Worm (Caenorhabditis elegans) whole organism, late embryonic: Measurements from ENCODE around the gene gcy-25.
"Not testable (repeated sequence)": the region's sequence is repeated elsewhere in the genome, so short reads cannot be mapped to it uniquely, and the experiment has no call there.

Experiments used
- K02D7.2 ChIP-seq: sonication (generic microtip); optimal IDR thresholded peaks from 2 replicates; lab custom pipeline; 2017; ENCODE audit warnings: mild to moderate bottlenecking, missing genetic modification characterization, missing compliant biosample characterization
- ahr-1 ChIP-seq: sonication (generic microtip); optimal IDR thresholded peaks from 2 replicates; lab custom pipeline; 2016; ENCODE audit warnings: missing genetic modification characterization, missing compliant biosample characterization
- ama-1 ChIP-seq: fragments of 150-350 bp; optimal IDR thresholded peaks from 2 replicates; lab custom pipeline; 2014
- ceh-14 ChIP-seq: sonication (generic microtip); optimal IDR thresholded peaks from 2 replicates; lab custom pipeline; 2016; ENCODE audit warnings: missing genotype, missing genetic modification characterization, missing compliant biosample characterization
- ceh-19 ChIP-seq: fragments of 200-800 bp; sonication (Bioruptor generic); optimal IDR thresholded peaks from 2 replicates; lab custom pipeline; 2018; ENCODE audit warnings: mild to moderate bottlenecking, missing genetic modification characterization, missing compliant biosample characterization
- ceh-24 ChIP-seq: sonication (generic microtip); optimal IDR thresholded peaks from 2 replicates; lab custom pipeline; 2016; ENCODE audit warnings: mild to moderate bottlenecking, missing genetic modification characterization, missing compliant biosample characterization
- ceh-31 ChIP-seq: sonication (generic microtip); optimal IDR thresholded peaks from 2 replicates; lab custom pipeline; 2016; ENCODE audit warnings: missing genetic modification characterization, missing compliant biosample characterization
- ceh-34 ChIP-seq: sonication (generic microtip); optimal IDR thresholded peaks from 2 replicates; lab custom pipeline; 2016; ENCODE audit warnings: mild to moderate bottlenecking, missing genetic modification characterization, missing compliant biosample characterization
- ceh-45 ChIP-seq: fragments of 200-800 bp; sonication (Bioruptor generic); IDR thresholded peaks from 2 replicates; pipeline ENCODE4 v1.3.6; 2022; ENCODE audit warnings: missing genetic modification reagents, missing genetic modification characterization, missing compliant biosample characterization
- ceh-9 ChIP-seq: sonication (generic microtip); optimal IDR thresholded peaks from 2 replicates; lab custom pipeline; 2016; ENCODE audit warnings: mild to moderate bottlenecking, missing genetic modification characterization, inconsistent platforms, missing compliant biosample characterization
- ets-4 ChIP-seq: sonication (generic microtip); optimal IDR thresholded peaks from 2 replicates; lab custom pipeline; 2016; ENCODE audit warnings: missing genetic modification characterization, missing compliant biosample characterization
- eyg-1 ChIP-seq: sonication (generic microtip); optimal IDR thresholded peaks from 2 replicates; lab custom pipeline; 2016; ENCODE audit warnings: missing genotype, missing genetic modification characterization, missing compliant biosample characterization
- fax-1 ChIP-seq: sonication (generic microtip); optimal IDR thresholded peaks from 2 replicates; lab custom pipeline; 2016; ENCODE audit warnings: missing genotype, missing genetic modification characterization, missing compliant biosample characterization
- fkh-6 ChIP-seq: sonication (generic microtip); optimal IDR thresholded peaks from 2 replicates; lab custom pipeline; 2016; ENCODE audit warnings: missing genetic modification characterization, missing compliant biosample characterization
- gmeb-2 ChIP-seq: sonication (generic microtip); optimal IDR thresholded peaks from 2 replicates; lab custom pipeline; 2016; ENCODE audit warnings: missing genetic modification characterization, inconsistent platforms, missing compliant biosample characterization
- hlh-13 ChIP-seq: fragments of 200-800 bp; sonication (Bioruptor generic); optimal IDR thresholded peaks from 2 replicates; lab custom pipeline; 2018; ENCODE audit warnings: mild to moderate bottlenecking, missing genetic modification characterization, missing compliant biosample characterization
- hlh-15 ChIP-seq: sonication (generic microtip); optimal IDR thresholded peaks from 2 replicates; lab custom pipeline; 2016; ENCODE audit warnings: missing genetic modification characterization, missing compliant biosample characterization
- hlh-8 ChIP-seq: sonication (generic microtip); optimal IDR thresholded peaks from 2 replicates; lab custom pipeline; 2016; ENCODE audit warnings: missing genotype, missing genetic modification characterization, missing compliant biosample characterization
- nhr-11 ChIP-seq: fragments of 150-350 bp; optimal IDR thresholded peaks from 2 replicates; lab custom pipeline; 2014; ENCODE audit warnings: missing biosample characterization, missing genetic modification characterization
- npax-4 ChIP-seq: sonication (generic microtip); optimal IDR thresholded peaks from 2 replicates; lab custom pipeline; 2016; ENCODE audit warnings: missing genetic modification characterization, missing compliant biosample characterization
- pag-3 ChIP-seq: sonication (generic microtip); optimal IDR thresholded peaks from 2 replicates; lab custom pipeline; 2016; ENCODE audit warnings: missing compliant biosample characterization, missing genetic modification characterization, borderline replicate concordance
- pat-9 ChIP-seq: fragments of 200-800 bp; sonication (Bioruptor generic); optimal IDR thresholded peaks from 2 replicates; lab custom pipeline; 2018; ENCODE audit warnings: mild to moderate bottlenecking, missing genetic modification characterization, moderate library complexity, missing compliant biosample characterization
- ref-2 ChIP-seq: sonication (generic microtip); optimal IDR thresholded peaks from 2 replicates; lab custom pipeline; 2016; ENCODE audit warnings: missing genetic modification characterization, missing compliant biosample characterization
- rnt-1 ChIP-seq: sonication (generic microtip); optimal IDR thresholded peaks from 2 replicates; lab custom pipeline; 2016; ENCODE audit warnings: missing genetic modification characterization, missing compliant biosample characterization
- sdc-2 ChIP-seq: sonication (generic microtip); optimal IDR thresholded peaks from 2 replicates; lab custom pipeline; 2016; ENCODE audit warnings: missing genotype, missing genetic modification characterization, missing compliant biosample characterization
- sox-2 ChIP-seq: fragments of 200-800 bp; sonication (Bioruptor generic); IDR thresholded peaks from 2 replicates; pipeline ENCODE4 v1.3.6; 2022; ENCODE audit warnings: missing genetic modification reagents, missing genetic modification characterization, missing compliant biosample characterization
- syd-9 ChIP-seq: sonication (generic microtip); optimal IDR thresholded peaks from 2 replicates; lab custom pipeline; 2016; ENCODE audit warnings: mild to moderate bottlenecking, missing genetic modification characterization, moderate library complexity, missing compliant biosample characterization
- tbx-2 ChIP-seq: sonication (generic microtip); optimal IDR thresholded peaks from 2 replicates; lab custom pipeline; 2016; ENCODE audit warnings: missing genetic modification characterization, missing compliant biosample characterization
- unc-3 ChIP-seq, 2 experiments: fragments of 200-800 bp in 1 of 2; sonication (Bioruptor generic) in 1 of 2; sonication (generic microtip) in 1 of 2; conservative IDR thresholded peaks in 1 of 2; optimal IDR thresholded peaks in 1 of 2; 2 replicates each; pipeline versions ENCODE4 v1.3.6 to Lab custom; 2016 to 2022; ENCODE audit warnings: missing compliant biosample characterization in 2 of 2, missing genetic modification characterization in 2 of 2, missing genetic modification reagents in 1 of 2
- unc-42 ChIP-seq: sonication (generic microtip); optimal IDR thresholded peaks from 2 replicates; lab custom pipeline; 2016; ENCODE audit warnings: missing genotype, missing genetic modification characterization, missing compliant biosample characterization

The gcy-25 gene

ce11 chrIV:15894133-15894532, 21.4 kb downstream of the gcy-25 start, which contains the start of gene srv-14:
Gene srv-14 (minus strand): TSS chrIV:15894233.
- no peak for TF ChIP-seq fkh-6 (tag; lab: Kevin White, UChicago)
- no peak for TF ChIP-seq pat-9 (tag; lab: Kevin White, UChicago)
- no peak for TF ChIP-seq ceh-24
- TF ChIP-seq sox-2 = no peak
- no peak for TF ChIP-seq ceh-19 (GFP tag; lab: Kevin White, UChicago)
- no peak for TF ChIP-seq ets-4 (tag; lab: Kevin White, UChicago)
- TF ChIP-seq tbx-2 (tag; lab: Kevin White, UChicago) = no peak
- no peak for TF ChIP-seq hlh-8 (tag; lab: Kevin White, UChicago)

- TF ChIP-seq ceh-45 = no peak
- no peak for TF ChIP-seq gmeb-2 (tag; lab: Kevin White, UChicago)
- TF ChIP-seq ama-1 (lab: Kevin White, UChicago) = no peak
- TF ChIP-seq unc-42 (tag; lab: Kevin White, UChicago) = no peak
- no peak for TF ChIP-seq ahr-1
- no peak for TF ChIP-seq sdc-2 (tag; lab: Kevin White, UChicago)
- TF ChIP-seq ceh-9 = no peak
- no peak for TF ChIP-seq nhr-11 (tag; lab: Kevin White, UChicago)
- TF ChIP-seq K02D7.2 (tag; lab: Kevin White, UChicago) = no peak
- no peak for TF ChIP-seq unc-3 (GFP tag; conservative IDR thresholded peaks at IDR 0.05; lab: Robert Waterston, UW)
- no peak for TF ChIP-seq unc-3 (tag; optimal IDR thresholded peaks at IDR 0.05; lab: Kevin White, UChicago)
- no peak for TF ChIP-seq npax-4 (tag; lab: Kevin White, UChicago)
- TF ChIP-seq ref-2 = no peak
Measured at ce11 chrIV:15894819-15895218, 22.1 kb downstream of the gcy-25 start.

ce11 chrIV:15895861-15896260, 23.1 kb downstream of the gcy-25 start:
- TF ChIP-seq unc-3 (GFP tag; conservative IDR thresholded peaks at IDR 0.05; lab: Robert Waterston, UW) = peak; percentile 59; the same call in 1 of the 2 replicates
- not testable (repeated sequence) for TF ChIP-seq unc-3 (tag; optimal IDR thresholded peaks at IDR 0.05; lab: Kevin White, UChicago)

- TF ChIP-seq ceh-31 (tag; lab: Kevin White, UChicago) = no peak
Measured at ce11 chrIV:15900158-15900557, 27.4 kb downstream of the gcy-25 start.

ce11 chrIV:15901123-15901522, 28.4 kb downstream of the gcy-25 start, which contains the start of gene Y105C5B.5:
Gene Y105C5B.5 (minus strand): TSS chrIV:15901225.
- TF ChIP-seq tbx-2 (tag; lab: Kevin White, UChicago) (no peak), npax-4 (tag; lab: Kevin White, UChicago) (no peak), fax-1 (no peak), fkh-6 (tag; lab: Kevin White, UChicago) (no peak), ceh-9 (no peak), hlh-13 (GFP tag; lab: Kevin White, UChicago) (no peak)

ce11 chrIV:15906059-15906632, 33.4 kb downstream of the gcy-25 start, which contains the start of gene srv-15:
Gene srv-15 (plus strand): TSS chrIV:15906582.
- TF ChIP-seq ceh-14 (tag; lab: Kevin White, UChicago) (no peak), syd-9 (no peak)
- TF ChIP-seq, all 69 proteins: peak for 0

- TF ChIP-seq eyg-1 (tag; lab: Kevin White, UChicago) (no peak), ceh-34 (tag; lab: Kevin White, UChicago) (no peak), unc-42 (tag; lab: Kevin White, UChicago) (no peak), hlh-15 (no peak), pat-9 (tag; lab: Kevin White, UChicago) (no peak), ceh-45 (no peak), pag-3 (tag; lab: Kevin White, UChicago) (no peak), rnt-1 (tag; lab: Kevin White, UChicago) (no peak)
Measured at ce11 chrIV:15908251-15908650, 35.5 kb downstream of the gcy-25 start.
